Worm (Caenorhabditis elegans) whole organism, L3 larva: ENCODE results near the gene C34C6.3.

Experiments
- R02D3.7 ChIP-seq: fragments of 150-350 bp; optimal IDR thresholded peaks from 2 replicates; lab custom pipeline; 2014; ENCODE audit warnings: missing biosample characterization, missing genetic modification characterization
- aly-2 ChIP-seq: fragments of 150-350 bp; optimal IDR thresholded peaks from 2 replicates; lab custom pipeline; 2014; ENCODE audit warnings: missing biosample characterization, missing genetic modification characterization
- ama-1 ChIP-seq: fragments of 150-350 bp; optimal IDR thresholded peaks from 2 replicates; lab custom pipeline; 2018
- ceh-16 ChIP-seq: sonication (generic microtip); optimal IDR thresholded peaks from 2 replicates; lab custom pipeline; 2017; ENCODE audit warnings: missing biosample characterization, missing genetic modification characterization
- ceh-28 ChIP-seq: fragments of 150-350 bp; optimal IDR thresholded peaks from 2 replicates; lab custom pipeline; 2014; ENCODE audit warnings: missing biosample characterization, missing genetic modification reagents, missing genetic modification characterization
- ceh-82 ChIP-seq: fragments of 150-350 bp; optimal IDR thresholded peaks from 2 replicates; lab custom pipeline; 2014; ENCODE audit warnings: missing biosample characterization, missing genetic modification characterization
- ceh-9 ChIP-seq: sonication (generic microtip); optimal IDR thresholded peaks from 2 replicates; lab custom pipeline; 2018; ENCODE audit warnings: missing biosample characterization, missing genetic modification characterization
- daf-12 ChIP-seq: fragments of 150-350 bp; optimal IDR thresholded peaks from 2 replicates; lab custom pipeline; 2014; ENCODE audit warnings: missing biosample characterization, missing genetic modification reagents, missing genetic modification characterization
- egl-27 ChIP-seq: sonication (generic microtip); optimal IDR thresholded peaks from 4 replicates; lab custom pipeline; 2017; ENCODE audit warnings: missing biosample characterization, missing genetic modification reagents, missing genetic modification characterization
- egl-5 ChIP-seq: fragments of 150-350 bp; optimal IDR thresholded peaks from 2 replicates; lab custom pipeline; 2017; ENCODE audit warnings: missing biosample characterization, missing genetic modification reagents, missing genetic modification characterization, inconsistent platforms
- elt-1 ChIP-seq: fragments of 150-350 bp; optimal IDR thresholded peaks from 2 replicates; lab custom pipeline; 2014; ENCODE audit warnings: missing biosample characterization, missing genetic modification characterization
- elt-2 ChIP-seq: sonication (generic microtip); optimal IDR thresholded peaks from 2 replicates; lab custom pipeline; 2016; ENCODE audit warnings: missing genetic modification reagents, mild to moderate bottlenecking, missing genetic modification characterization, missing compliant biosample characterization
- elt-3 ChIP-seq, 3 experiments: fragments of 150-350 bp in 1 of 3; sonication (generic microtip) in 2 of 3; optimal IDR thresholded peaks; 2 replicates in 2 of 3; 4 replicates in 1 of 3; lab custom pipeline; 2014 to 2017; ENCODE audit warnings: missing biosample characterization in 3 of 3, missing genetic modification characterization in 3 of 3
- eor-1 ChIP-seq, 2 experiments: fragments of 150-350 bp; optimal IDR thresholded peaks; 2 replicates each; lab custom pipeline; 2014 to 2018; ENCODE audit warnings: missing biosample characterization in 2 of 2, missing genetic modification characterization in 2 of 2
- fkh-10 ChIP-seq: sonication (generic microtip); optimal IDR thresholded peaks from 2 replicates; lab custom pipeline; 2017; ENCODE audit warnings: missing biosample characterization, missing genetic modification reagents, missing genetic modification characterization
- fos-1 ChIP-seq: fragments of 150-350 bp; optimal IDR thresholded peaks from 2 replicates; lab custom pipeline; 2014; ENCODE audit warnings: missing biosample characterization, missing genetic modification characterization
- hmg-11 ChIP-seq: sonication (generic microtip); optimal IDR thresholded peaks from 2 replicates; lab custom pipeline; 2016; ENCODE audit warnings: missing genetic modification characterization, missing compliant biosample characterization
- jun-1 ChIP-seq: fragments of 150-350 bp; optimal IDR thresholded peaks from 2 replicates; lab custom pipeline; 2014; ENCODE audit warnings: missing biosample characterization, missing genetic modification reagents, missing genetic modification characterization
- lin-15B ChIP-seq: fragments of 150-350 bp; optimal IDR thresholded peaks from 2 replicates; lab custom pipeline; 2014; ENCODE audit warnings: missing biosample characterization, missing genetic modification characterization
- lin-39 ChIP-seq: fragments of 150-350 bp; optimal IDR thresholded peaks from 2 replicates; lab custom pipeline; 2018; ENCODE audit warnings: missing biosample characterization, missing genetic modification reagents, missing genetic modification characterization
- lsy-12 ChIP-seq: sonication (generic microtip); optimal IDR thresholded peaks from 2 replicates; lab custom pipeline; 2016; ENCODE audit warnings: mild to moderate bottlenecking, missing genetic modification characterization, missing compliant biosample characterization
- mdl-1 ChIP-seq: fragments of 150-350 bp; optimal IDR thresholded peaks from 2 replicates; lab custom pipeline; 2014; ENCODE audit warnings: missing biosample characterization, missing genetic modification characterization
- mml-1 ChIP-seq: fragments of 150-350 bp; sonication (generic microtip); optimal IDR thresholded peaks from 3 replicates; lab custom pipeline; 2014; ENCODE audit warnings: missing biosample characterization, missing genetic modification characterization
- nfya-1 ChIP-seq: sonication (generic microtip); optimal IDR thresholded peaks from 2 replicates; lab custom pipeline; 2017; ENCODE audit warnings: missing genetic modification characterization, mild to moderate bottlenecking, missing compliant biosample characterization, antibody characterized with exemption, moderate library complexity; ENCODE audit not compliant: insufficient read depth
- nhr-23 ChIP-seq: fragments of 150-350 bp; optimal IDR thresholded peaks from 2 replicates; lab custom pipeline; 2014; ENCODE audit warnings: missing biosample characterization, missing genetic modification reagents, missing genetic modification characterization
- nhr-237 ChIP-seq: fragments of 150-350 bp; optimal IDR thresholded peaks from 2 replicates; lab custom pipeline; 2014; ENCODE audit warnings: missing biosample characterization, missing genetic modification characterization
- nhr-25 ChIP-seq: sonication (generic microtip); optimal IDR thresholded peaks from 2 replicates; lab custom pipeline; 2017; ENCODE audit warnings: missing biosample characterization, missing genetic modification characterization
- nhr-28 ChIP-seq: fragments of 150-350 bp; optimal IDR thresholded peaks from 2 replicates; lab custom pipeline; 2014; ENCODE audit warnings: missing biosample characterization, missing genetic modification characterization
- nhr-43 ChIP-seq: sonication (generic microtip); optimal IDR thresholded peaks from 2 replicates; lab custom pipeline; 2016; ENCODE audit warnings: mild to moderate bottlenecking, missing genetic modification characterization, missing compliant biosample characterization; ENCODE audit not compliant: poor library complexity, severe bottlenecking
- nhr-67 ChIP-seq: fragments of 150-350 bp; optimal IDR thresholded peaks from 2 replicates; lab custom pipeline; 2014; ENCODE audit warnings: missing biosample characterization, missing genetic modification characterization
- nhr-76 ChIP-seq: fragments of 150-350 bp; sonication (generic microtip); optimal IDR thresholded peaks from 5 replicates; lab custom pipeline; 2014; ENCODE audit warnings: missing biosample characterization, missing genetic modification characterization
- nhr-77 ChIP-seq: fragments of 150-350 bp; optimal IDR thresholded peaks from 2 replicates; lab custom pipeline; 2014; ENCODE audit warnings: missing biosample characterization, missing genetic modification characterization
- pha-4 ChIP-seq: fragments of 150-350 bp; optimal IDR thresholded peaks from 2 replicates; lab custom pipeline; 2014; ENCODE audit warnings: missing biosample characterization, missing genetic modification reagents, missing genetic modification characterization
- pqm-1 ChIP-seq: fragments of 150-350 bp; optimal IDR thresholded peaks from 2 replicates; lab custom pipeline; 2017; ENCODE audit warnings: missing biosample characterization, missing genetic modification characterization, inconsistent platforms
- sea-2 ChIP-seq: fragments of 150-350 bp; sonication (generic microtip); optimal IDR thresholded peaks from 4 replicates; lab custom pipeline; 2014; ENCODE audit warnings: missing biosample characterization, missing genetic modification reagents, missing genetic modification characterization
- skn-1 ChIP-seq: fragments of 150-350 bp; optimal IDR thresholded peaks from 2 replicates; lab custom pipeline; 2014; ENCODE audit warnings: missing biosample characterization, missing genetic modification characterization
- tbx-2 ChIP-seq: sonication (generic microtip); optimal IDR thresholded peaks from 2 replicates; lab custom pipeline; 2016; ENCODE audit warnings: mild to moderate bottlenecking, missing genetic modification characterization, missing compliant biosample characterization
- unc-62 ChIP-seq: fragments of 150-350 bp; sonication (generic microtip); optimal IDR thresholded peaks from 4 replicates; lab custom pipeline; 2014; ENCODE audit warnings: missing biosample characterization, missing genetic modification reagents, missing genetic modification characterization
- ztf-11 ChIP-seq: fragments of 150-350 bp; optimal IDR thresholded peaks from 2 replicates; lab custom pipeline; 2014; ENCODE audit warnings: missing biosample characterization, missing genetic modification characterization

Gene C34C6.3

ce11 chrII:8730281-8730680, 38.6 kb downstream of the C34C6.3 start:
- TF ChIP-seq aly-2 (no peak), sea-2 (GFP tag; lab: Kevin White, UChicago) (no peak), nhr-237 (tag; lab: Kevin White, UChicago) (no peak), pha-4 (tag; lab: Kevin White, UChicago) (no peak), elt-2 (tag; lab: Kevin White, UChicago) (no peak), nhr-77 (tag; lab: Kevin White, UChicago) (no peak), nhr-25 (tag; lab: Kevin White, UChicago) (peak; percentile 5), mml-1 (tag; lab: Kevin White, UChicago) (no peak), elt-3 (tag; optimal IDR thresholded peaks at IDR 0.05; lab: Kevin White, UChicago) (peak in 1 of 3 experiments; percentile 75), daf-12 (tag; lab: Kevin White, UChicago) (no peak), hmg-11 (tag; lab: Kevin White, UChicago) (no peak), nhr-43 (no peak), skn-1 (no peak), egl-5 (tag; lab: Kevin White, UChicago) (peak; percentile 6), tbx-2 (tag; lab: Kevin White, UChicago) (no peak)

DNA sequence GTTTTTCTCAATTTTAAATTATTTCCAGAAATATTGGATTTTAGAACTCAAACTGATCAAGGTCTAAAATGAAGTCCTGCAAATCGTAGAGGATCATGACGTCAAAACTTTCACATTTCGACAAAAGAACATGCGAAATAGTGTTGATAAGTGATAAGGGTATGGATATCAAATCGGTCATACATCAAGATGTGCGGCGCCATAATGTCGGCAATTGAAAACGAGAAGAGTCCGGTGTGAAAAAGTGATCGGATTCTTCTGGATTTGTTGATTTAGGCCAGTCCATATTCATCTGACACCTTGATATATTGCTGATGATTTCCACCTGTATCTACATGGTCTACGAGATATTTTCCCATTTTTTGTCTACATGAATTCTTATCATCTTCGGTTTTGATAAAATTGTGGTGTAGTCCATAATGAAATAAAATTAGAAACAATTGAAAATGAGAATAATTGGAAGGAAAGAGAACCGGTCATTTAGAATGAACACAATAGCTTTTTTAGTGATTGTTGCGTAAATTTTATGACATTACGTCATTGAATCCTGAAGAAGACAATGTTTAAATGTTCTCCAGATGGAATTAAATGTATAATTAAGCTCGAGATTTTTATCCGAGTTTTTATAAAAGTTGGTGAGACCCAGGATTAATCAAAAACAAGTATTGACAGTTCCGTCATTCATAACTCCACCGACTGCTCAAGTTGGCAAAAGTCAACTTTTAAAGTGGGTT, 39.4 kb downstream of the C34C6.3 start:
- TF ChIP-seq nhr-76 (no peak), lin-39 (tag; lab: Kevin White, UChicago) (no peak), nhr-23 (tag; lab: Kevin White, UChicago) (peak; percentile 37), nhr-43 (peak; percentile 62)

DNA sequence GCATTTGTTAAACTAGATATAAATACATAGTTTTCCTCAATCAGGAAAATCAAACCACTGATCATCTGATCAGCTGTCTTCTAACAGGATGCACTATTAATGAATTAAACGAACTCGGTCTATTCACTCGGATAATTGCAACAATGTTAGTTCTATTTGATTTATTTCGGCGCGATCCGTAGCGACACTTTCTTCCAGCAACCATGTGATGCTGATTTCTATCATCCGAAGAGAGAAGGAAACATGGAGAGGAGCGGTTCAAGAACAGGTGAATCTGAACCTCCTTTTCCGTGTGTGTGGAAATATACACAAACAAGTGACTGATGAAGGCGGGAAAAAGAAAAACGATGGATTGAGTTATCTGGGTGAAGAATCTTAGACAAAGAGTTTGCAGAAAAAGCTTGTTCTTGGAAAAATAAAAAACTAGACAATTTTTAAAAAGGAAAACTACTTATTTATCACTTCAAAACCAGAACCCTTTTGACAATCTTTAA, 40.1 kb downstream of the C34C6.3 start:
- TF ChIP-seq nhr-43: peak; percentile 53
- no peak for TF ChIP-seq egl-27
- no peak for TF ChIP-seq ceh-16
- TF ChIP-seq elt-1 (tag; lab: Kevin White, UChicago): peak; percentile 37
- TF ChIP-seq nhr-67 (tag; lab: Kevin White, UChicago): no peak

ce11 chrII:8732339-8733100, 40.8 kb downstream of the C34C6.3 start, which contains the start of gene rol-6:
Gene rol-6, plus strand, starts transcription at chrII:8733050.
- TF ChIP-seq eor-1 (tag; optimal IDR thresholded peaks at IDR 0.05; lab: Kevin White, UChicago): no peak
- no peak for TF ChIP-seq egl-5 (tag; lab: Kevin White, UChicago)
- TF ChIP-seq mml-1 (tag; lab: Kevin White, UChicago): no peak
- no peak for TF ChIP-seq ceh-28 (tag; lab: Kevin White, UChicago)
- no peak for TF ChIP-seq aly-2
- no peak for TF ChIP-seq R02D3.7
- TF ChIP-seq nhr-43: peak; percentile 68
- TF ChIP-seq mdl-1 (tag; lab: Kevin White, UChicago): no peak
- TF ChIP-seq lin-15B (tag; lab: Kevin White, UChicago): no peak

ce11 chrII:8733627-8734026, 41.9 kb downstream of the C34C6.3 start:
- TF ChIP-seq tbx-2 (tag; lab: Kevin White, UChicago): no peak
- TF ChIP-seq lsy-12 (tag; lab: Kevin White, UChicago): no peak
- TF ChIP-seq ceh-82: no peak
- TF ChIP-seq fos-1 (tag; lab: Kevin White, UChicago): no peak
- no peak for TF ChIP-seq ztf-11 (tag; lab: Kevin White, UChicago)
- no peak for TF ChIP-seq nhr-23 (tag; lab: Kevin White, UChicago)
- no peak for TF ChIP-seq ama-1
- TF ChIP-seq ceh-9: no peak
- no peak for TF ChIP-seq unc-62 (GFP tag; lab: Kevin White, UChicago)
- no peak for TF ChIP-seq nfya-1 (tag; lab: Kevin White, UChicago)
- TF ChIP-seq ceh-16: no peak
- TF ChIP-seq fkh-10 (GFP tag; lab: Kevin White, UChicago): no peak
- TF ChIP-seq nhr-28 (tag; lab: Kevin White, UChicago): no peak
- TF ChIP-seq elt-3 (tag; optimal IDR thresholded peaks at IDR 0.05; lab: Kevin White, UChicago): no peak
- no peak for TF ChIP-seq nhr-77 (tag; lab: Kevin White, UChicago)
- TF ChIP-seq egl-27: no peak
- TF ChIP-seq jun-1: no peak
- no peak for TF ChIP-seq skn-1
- TF ChIP-seq pqm-1: no peak
